Fruit fly (Drosophila melanogaster) whole organism, adult: ENCODE results near the gene CG4332.
"Not testable (repeated sequence)": the region's sequence is repeated elsewhere in the genome, so short reads cannot be mapped to it uniquely, and the experiment has no call there.

ENCODE experiments used
- CG11617 ChIP-seq: fragments of 200-800 bp; sonication (Bioruptor generic); optimal IDR thresholded peaks from 2 replicates; lab custom pipeline; 2017; ENCODE audit warnings: mild to moderate bottlenecking, missing biosample characterization, missing genetic modification reagents, missing genetic modification characterization
- CG12768 ChIP-seq: fragments of 200-800 bp; sonication (Bioruptor generic); optimal IDR thresholded peaks from 2 replicates; lab custom pipeline; 2017; ENCODE audit warnings: missing biosample characterization, missing genetic modification characterization, mild to moderate bottlenecking, moderate library complexity, missing genetic modification reagents
- CG14711 ChIP-seq: fragments of 200-800 bp; sonication (Bioruptor generic); optimal IDR thresholded peaks from 2 replicates; lab custom pipeline; 2018; ENCODE audit warnings: missing biosample characterization, mild to moderate bottlenecking, missing genetic modification characterization, moderate library complexity
- CG1620 ChIP-seq: fragments of 200-800 bp; sonication (Bioruptor generic); optimal IDR thresholded peaks from 2 replicates; lab custom pipeline; 2016; ENCODE audit warnings: missing biosample characterization, missing genetic modification characterization
- CG33017 ChIP-seq: fragments of 200-800 bp; sonication (Bioruptor generic); optimal IDR thresholded peaks from 2 replicates; lab custom pipeline; 2018; ENCODE audit warnings: missing biosample characterization, mild to moderate bottlenecking, missing genetic modification characterization, moderate library complexity
- CG5204 ChIP-seq: fragments of 200-800 bp; sonication (Bioruptor generic); optimal IDR thresholded peaks from 2 replicates; lab custom pipeline; 2016; ENCODE audit warnings: missing biosample characterization, missing genetic modification characterization
- CG7045 ChIP-seq: fragments of 200-800 bp; sonication (Bioruptor generic); optimal IDR thresholded peaks from 2 replicates; lab custom pipeline; 2017; ENCODE audit warnings: missing biosample characterization, mild to moderate bottlenecking, missing genetic modification characterization
- CG7101 ChIP-seq: fragments of 200-800 bp; sonication (Bioruptor generic); optimal IDR thresholded peaks from 2 replicates; lab custom pipeline; 2018; ENCODE audit warnings: missing biosample characterization, mild to moderate bottlenecking, missing genetic modification characterization, moderate library complexity
- Clk ChIP-seq: fragments of 200-800 bp; sonication (Bioruptor generic); optimal IDR thresholded peaks from 2 replicates; lab custom pipeline; 2017; ENCODE audit warnings: missing biosample characterization, missing genetic modification characterization
- Crg-1 ChIP-seq: fragments of 200-800 bp; sonication (Bioruptor generic); optimal IDR thresholded peaks from 2 replicates; lab custom pipeline; 2016; ENCODE audit warnings: missing biosample characterization, missing genetic modification characterization
- Hr96 ChIP-seq: fragments of 200-800 bp; sonication (Bioruptor generic); optimal IDR thresholded peaks from 2 replicates; lab custom pipeline; 2016; ENCODE audit warnings: missing biosample characterization, missing genetic modification characterization
- Mnt ChIP-seq: fragments of 200-800 bp; sonication (Bioruptor generic); optimal IDR thresholded peaks from 2 replicates; lab custom pipeline; 2016; ENCODE audit warnings: missing biosample characterization, mild to moderate bottlenecking, missing genetic modification characterization
- bab1 ChIP-seq: fragments of 200-800 bp; sonication (Bioruptor generic); optimal IDR thresholded peaks from 3 replicates; lab custom pipeline; 2019; ENCODE audit warnings: missing biosample characterization, mild to moderate bottlenecking, missing genetic modification characterization, moderate library complexity
- cic ChIP-seq: fragments of 200-800 bp; sonication (Bioruptor generic); optimal IDR thresholded peaks from 2 replicates; lab custom pipeline; 2017; ENCODE audit warnings: missing biosample characterization, mild to moderate bottlenecking, missing genetic modification characterization, moderate library complexity
- cnc ChIP-seq, 2 experiments: fragments of >200 bp; optimal IDR thresholded peaks; 2 replicates each; lab custom pipeline; 2017
- kay ChIP-seq: fragments of 200-800 bp; sonication (Bioruptor generic); peaks from one replicate; lab custom pipeline; 2016; ENCODE audit warnings: missing biosample characterization, missing genetic modification characterization, borderline replicate concordance
- ovo ChIP-seq: fragments of 200-800 bp; sonication (Bioruptor generic); optimal IDR thresholded peaks from 2 replicates; lab custom pipeline; 2016; ENCODE audit warnings: missing biosample characterization, missing genetic modification characterization
- pad ChIP-seq: fragments of 200-800 bp; sonication (Bioruptor generic); optimal IDR thresholded peaks from 3 replicates; lab custom pipeline; 2017; ENCODE audit warnings: missing biosample characterization, missing genetic modification characterization, mild to moderate bottlenecking, moderate library complexity, missing genetic modification reagents
- tj ChIP-seq: fragments of 200-800 bp; sonication (Bioruptor generic); optimal IDR thresholded peaks from 3 replicates; lab custom pipeline; 2017; ENCODE audit warnings: missing biosample characterization, mild to moderate bottlenecking, missing genetic modification characterization, moderate library complexity
- toe ChIP-seq: fragments of 200-800 bp; sonication (Bioruptor generic); optimal IDR thresholded peaks from 2 replicates; lab custom pipeline; 2016; ENCODE audit warnings: missing biosample characterization, missing genetic modification characterization

Gene CG4332

dm6 chrX:13177720-13178119 is 22.9 kb downstream of the CG4332 start, which contains the start of gene CG32640:
Gene CG32640 (plus strand): TSS chrX:13178005.
- not testable (repeated sequence) for TF ChIP-seq CG33017; cnc (optimal IDR thresholded peaks at IDR 0.05; lab: Kevin White, UChicago); kay (GFP tag; lab: Kevin White, UChicago)

- TF ChIP-seq Mnt; cic; kay (GFP tag; lab: Kevin White, UChicago): not testable (repeated sequence)
These were observed 29.3 kb downstream of the CG4332 start, which contains the start of gene CG32641 for dm6 chrX:13184178-13184577. Gene CG32641 (plus strand): TSS chrX:13184478.

DNA sequence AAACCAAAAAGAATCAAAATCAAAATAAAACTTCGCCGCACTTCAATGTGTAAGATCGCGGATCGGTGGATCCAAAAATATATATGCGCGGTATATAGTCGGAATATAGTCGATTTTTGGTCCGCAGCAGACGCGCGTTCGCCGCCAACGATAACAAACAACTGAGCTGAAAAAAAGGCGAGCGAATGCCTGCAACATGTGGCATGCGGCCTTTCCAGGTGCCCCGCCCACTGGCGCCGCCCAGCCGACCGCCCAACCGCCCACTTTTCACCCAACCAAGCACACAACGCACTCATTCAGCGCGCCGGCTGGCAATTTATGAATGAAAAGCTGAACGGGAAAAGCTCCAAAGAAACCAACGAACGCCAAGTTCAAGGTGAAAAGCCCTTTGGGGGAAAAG is 34.2 kb downstream of the CG4332 start, which contains the start of gene Lgr4:
Lgr4 (minus strand) TSS at position 133 of the 400 bp plus-strand sequence.
- peak; percentile 40 for TF ChIP-seq cic
- no peak for TF ChIP-seq CG1620 (GFP tag; lab: Kevin White, UChicago)
- no peak for TF ChIP-seq Mnt
- no peak for TF ChIP-seq Hr96 (GFP tag; lab: Kevin White, UChicago)

- TF ChIP-seq CG14711 (no peak), CG5204 (no peak), Hr96 (GFP tag; lab: Kevin White, UChicago) (no peak), CG33017 (no peak), CG1620 (GFP tag; lab: Kevin White, UChicago) (no peak), bab1 (no peak), ovo (GFP tag; lab: Kevin White, UChicago) (no peak), Clk (no peak), CG7101 (no peak), CG12768 (GFP tag; lab: Kevin White, UChicago) (no peak), cic (no peak), Mnt (no peak)
These were observed 36.9 kb downstream of the CG4332 start, which contains the start of gene CG12723 for dm6 chrX:13191783-13192182. Gene CG12723 (minus strand): TSS chrX:13191883.

- TF ChIP-seq CG33017: no peak
- TF ChIP-seq Crg-1 (GFP tag; lab: Kevin White, UChicago): no peak
- no peak for TF ChIP-seq Clk
- TF ChIP-seq CG7045 (GFP tag; lab: Kevin White, UChicago): no peak
- TF ChIP-seq CG7101: no peak
- TF ChIP-seq bab1: no peak
- TF ChIP-seq CG5204: no peak
- no peak for TF ChIP-seq pad (GFP tag; lab: Kevin White, UChicago)
- TF ChIP-seq Mnt: no peak
- no peak for TF ChIP-seq CG14711
These were observed 37.4 kb downstream of the CG4332 start for dm6 chrX:13192239-13192638.

dm6 chrX:13194249-13194648 is 39.4 kb downstream of the CG4332 start, which contains the start of gene Coq5:
Gene Coq5 (minus strand): TSS chrX:13194551.
- TF ChIP-seq pad (GFP tag; lab: Kevin White, UChicago): no peak
- TF ChIP-seq CG14711: no peak
- TF ChIP-seq Hr96 (GFP tag; lab: Kevin White, UChicago): no peak
- no peak for TF ChIP-seq cnc (optimal IDR thresholded peaks at IDR 0.05; lab: Kevin White, UChicago)

- peak; percentile 45 for TF ChIP-seq kay (GFP tag; lab: Kevin White, UChicago)
- no peak for TF ChIP-seq CG5204
These were observed 47.3 kb downstream of the CG4332 start, which contains the start of gene CG44437 for dm6 chrX:13202162-13202561. Gene CG44437 (minus strand): TSS chrX:13202262.

DNA sequence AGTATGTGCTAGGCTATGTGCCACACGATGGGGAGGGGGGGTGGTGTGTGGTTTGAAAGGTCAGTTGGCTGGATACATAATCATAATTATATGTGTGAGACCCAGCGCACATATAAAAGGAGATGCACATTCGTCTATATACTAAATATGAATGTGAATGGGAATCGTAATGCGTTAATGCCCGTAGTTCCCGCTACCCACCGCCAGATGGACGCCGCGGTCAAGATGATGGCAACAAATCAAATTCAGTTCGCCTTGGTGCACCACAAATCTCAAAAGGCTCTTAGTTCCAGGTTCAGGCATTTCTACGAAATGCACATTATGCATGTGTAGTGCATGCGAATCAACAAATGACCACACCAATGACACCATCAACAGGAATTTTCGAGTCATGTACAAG is 49.9 kb downstream of the CG4332 start:
- TF ChIP-seq Crg-1 (GFP tag; lab: Kevin White, UChicago) (no peak), kay (GFP tag; lab: Kevin White, UChicago) (no peak), CG33017 (no peak), CG12768 (GFP tag; lab: Kevin White, UChicago) (no peak), Hr96 (GFP tag; lab: Kevin White, UChicago) (no peak), ovo (GFP tag; lab: Kevin White, UChicago) (no peak), tj (no peak), CG7045 (GFP tag; lab: Kevin White, UChicago) (no peak), toe (GFP tag; lab: Kevin White, UChicago) (no peak), CG5204 (no peak), CG14711 (no peak), CG7101 (no peak), pad (GFP tag; lab: Kevin White, UChicago) (no peak), Clk (no peak), cic (no peak), bab1 (no peak), CG11617 (GFP tag; lab: Kevin White, UChicago) (no peak)
